Worm (Caenorhabditis elegans) whole organism, L2 larva: ENCODE data around the gene mec-15.

Experiments
- crh-2 ChIP-seq: sonication (generic microtip); optimal IDR thresholded peaks from 2 replicates; lab custom pipeline; 2017; ENCODE audit warnings: missing biosample characterization, missing genetic modification characterization
- nhr-12 ChIP-seq: fragments of 150-350 bp; optimal IDR thresholded peaks from 2 replicates; lab custom pipeline; 2014; ENCODE audit warnings: missing biosample characterization, missing genetic modification characterization
- nhr-237 ChIP-seq: fragments of 150-350 bp; optimal IDR thresholded peaks from 2 replicates; lab custom pipeline; 2014; ENCODE audit warnings: missing biosample characterization, missing genetic modification characterization
- nhr-6 ChIP-seq: fragments of 150-350 bp; optimal IDR thresholded peaks from 2 replicates; lab custom pipeline; 2014; ENCODE audit warnings: missing biosample characterization, missing genetic modification characterization
- unc-39 ChIP-seq: fragments of 150-350 bp; optimal IDR thresholded peaks from 2 replicates; lab custom pipeline; 2014; ENCODE audit warnings: missing biosample characterization, missing genetic modification characterization

DNA sequence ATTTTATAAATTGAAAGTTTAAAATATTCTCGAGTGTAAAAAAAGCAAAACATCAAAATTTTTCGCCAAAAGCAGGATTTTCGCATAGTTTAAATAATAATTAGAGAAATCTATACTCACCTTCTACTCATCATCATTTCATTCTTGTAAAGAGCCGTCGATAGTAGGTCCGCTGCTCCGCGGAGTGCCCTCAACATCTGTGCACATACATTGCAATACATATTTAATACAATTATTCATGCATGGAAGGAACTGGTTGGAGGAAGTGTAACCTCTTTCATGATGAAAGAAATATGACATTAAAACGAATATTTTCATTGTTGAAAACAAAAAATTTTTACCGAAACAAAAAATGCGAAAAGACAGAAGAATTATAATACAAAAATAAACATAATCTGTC is 2.8 kb upstream of the mec-15 start, which contains the start of gene mrps-14:
- TF ChIP-seq nhr-12 (no peak), nhr-237 (tag; lab: Kevin White, UChicago) (no peak), crh-2 (tag; lab: Kevin White, UChicago) (no peak), unc-39 (tag; lab: Kevin White, UChicago) (no peak), nhr-6 (tag; lab: Kevin White, UChicago) (no peak)
